Worm (Caenorhabditis elegans) whole organism, L4 larva: ENCODE results near the gene mdt-9.

ENCODE experiments used
- D1046.2 ChIP-seq: fragments of 200-800 bp; sonication (Bioruptor generic); IDR thresholded peaks from 2 replicates; pipeline ENCODE4 v1.3.6; 2022; ENCODE audit warnings: missing genetic modification characterization, missing compliant biosample characterization
- F49E8.2 ChIP-seq: sonication (generic microtip); optimal IDR thresholded peaks from 2 replicates; lab custom pipeline; 2016; ENCODE audit warnings: missing compliant biosample characterization, mild to moderate bottlenecking, missing genetic modification characterization, borderline replicate concordance
- T20F7.1 ChIP-seq: fragments of 200-800 bp; sonication (Bioruptor generic); optimal IDR thresholded peaks from 2 replicates; lab custom pipeline; 2018; ENCODE audit warnings: mild to moderate bottlenecking, missing genetic modification characterization, missing compliant biosample characterization
- T26A8.4 ChIP-seq: fragments of 200-800 bp; sonication (Bioruptor generic); IDR thresholded peaks from 2 replicates; pipeline ENCODE4 v1.3.6; 2022; ENCODE audit warnings: missing genetic modification characterization, missing compliant biosample characterization
- Y105C5A.15 ChIP-seq: fragments of 200-800 bp; sonication (Bioruptor generic); IDR thresholded peaks from 2 replicates; pipeline ENCODE4 v1.3.6; 2022; ENCODE audit warnings: missing genetic modification characterization, missing compliant biosample characterization
- Y48G9A.11 ChIP-seq: fragments of 200-800 bp; sonication (Bioruptor generic); IDR thresholded peaks from 2 replicates; pipeline ENCODE4 v1.3.6; 2022; ENCODE audit warnings: missing genetic modification reagents, missing genetic modification characterization, missing compliant biosample characterization
- Y5F2A.4 ChIP-seq: fragments of 200-800 bp; sonication (Bioruptor generic); optimal IDR thresholded peaks from 2 replicates; lab custom pipeline; 2018; ENCODE audit warnings: mild to moderate bottlenecking, missing genetic modification characterization, missing compliant biosample characterization
- Y75B8A.6 ChIP-seq: fragments of 200-800 bp; sonication (Bioruptor generic); IDR thresholded peaks from 2 replicates; pipeline ENCODE4 v1.3.6; 2022; ENCODE audit warnings: missing genetic modification reagents, missing genetic modification characterization, missing compliant biosample characterization
- ZK546.5 ChIP-seq, 2 experiments: sonication (generic microtip); optimal IDR thresholded peaks; 2 replicates each; lab custom pipeline; 2017; ENCODE audit warnings: missing biosample characterization in 2 of 2, missing genetic modification characterization in 2 of 2
- aha-1 ChIP-seq: fragments of 150-350 bp; peaks from one replicate; lab custom pipeline; 2014; ENCODE audit warnings: missing biosample characterization, missing genetic modification characterization
- aly-2 ChIP-seq: sonication (generic microtip); optimal IDR thresholded peaks from 2 replicates; lab custom pipeline; 2018; ENCODE audit warnings: missing biosample characterization, missing genetic modification characterization
- arid-1 ChIP-seq: fragments of 200-800 bp; sonication (Bioruptor generic); conservative IDR thresholded peaks from 2 replicates; pipeline ENCODE4 v1.3.6; 2022; ENCODE audit warnings: missing genetic modification reagents, missing genetic modification characterization, missing compliant biosample characterization
- ceh-32 ChIP-seq: sonication (generic microtip); optimal IDR thresholded peaks from 2 replicates; lab custom pipeline; 2016; ENCODE audit warnings: mild to moderate bottlenecking, missing genetic modification characterization, missing compliant biosample characterization; ENCODE audit not compliant: poor library complexity
- ceh-82 ChIP-seq: sonication (generic microtip); optimal IDR thresholded peaks from 2 replicates; lab custom pipeline; 2017; ENCODE audit warnings: missing biosample characterization, missing genetic modification characterization
- ces-1 ChIP-seq: fragments of 150-350 bp; sonication (generic microtip); optimal IDR thresholded peaks from 4 replicates; lab custom pipeline; 2014; ENCODE audit warnings: missing biosample characterization, missing genetic modification reagents, missing genetic modification characterization
- ctbp-1 ChIP-seq: fragments of 200-800 bp; sonication (Bioruptor generic); IDR thresholded peaks from 2 replicates; pipeline ENCODE4 v1.3.6; 2022; ENCODE audit warnings: missing genetic modification reagents, missing genetic modification characterization, missing compliant biosample characterization
- daf-19 ChIP-seq: fragments of 200-800 bp; sonication (Bioruptor generic); conservative IDR thresholded peaks from 2 replicates; pipeline ENCODE4 v1.3.6; 2022; ENCODE audit warnings: missing genetic modification characterization, missing compliant biosample characterization
- dmd-6 ChIP-seq: fragments of 200-800 bp; sonication (Bioruptor generic); IDR thresholded peaks from 2 replicates; pipeline ENCODE4 v1.3.6; 2022; ENCODE audit warnings: missing genetic modification reagents, missing genetic modification characterization, missing compliant biosample characterization
- dmd-8 ChIP-seq: fragments of 200-800 bp; sonication (Bioruptor generic); IDR thresholded peaks from 2 replicates; pipeline ENCODE4 v1.3.6; 2022; ENCODE audit warnings: missing genetic modification characterization, missing compliant biosample characterization
- dmd-9 ChIP-seq: fragments of 200-800 bp; sonication (Bioruptor generic); IDR thresholded peaks from 2 replicates; pipeline ENCODE4 v1.3.6; 2022; ENCODE audit warnings: missing genetic modification reagents, missing genetic modification characterization, missing compliant biosample characterization
- egl-43 ChIP-seq: fragments of 200-800 bp; sonication (Bioruptor generic); IDR thresholded peaks from 2 replicates; pipeline ENCODE4 v1.3.6; 2022; ENCODE audit warnings: missing genetic modification reagents, missing genetic modification characterization, missing compliant biosample characterization
- fkh-10 ChIP-seq: fragments of 150-350 bp; optimal IDR thresholded peaks from 2 replicates; lab custom pipeline; 2014; ENCODE audit warnings: missing biosample characterization, missing genetic modification reagents, missing genetic modification characterization
- hif-1 ChIP-seq, 2 experiments: sonication (generic microtip); optimal IDR thresholded peaks; 2 replicates each; lab custom pipeline; 2016 to 2017; ENCODE audit warnings: missing compliant biosample characterization in 2 of 2, missing genetic modification characterization in 2 of 2, missing genetic modification reagents in 2 of 2, missing genotype in 2 of 2, mild to moderate bottlenecking in 1 of 2
- hlh-11 ChIP-seq: fragments of 200-800 bp; sonication (Bioruptor generic); optimal IDR thresholded peaks from 2 replicates; lab custom pipeline; 2018; ENCODE audit warnings: mild to moderate bottlenecking, missing genetic modification characterization, missing compliant biosample characterization
- hlh-30 ChIP-seq: sonication (generic microtip); optimal IDR thresholded peaks from 2 replicates; lab custom pipeline; 2017; ENCODE audit warnings: antibody characterized with exemption, mild to moderate bottlenecking, missing genetic modification characterization, missing compliant biosample characterization; ENCODE audit not compliant: insufficient read depth
- jun-1 ChIP-seq: fragments of 150-350 bp; optimal IDR thresholded peaks from 2 replicates; lab custom pipeline; 2014; ENCODE audit warnings: missing biosample characterization, missing genetic modification reagents, missing genetic modification characterization
- lin-1 ChIP-seq: fragments of 200-800 bp; sonication (Bioruptor generic); IDR thresholded peaks from 2 replicates; pipeline ENCODE4 v1.3.6; 2022; ENCODE audit warnings: missing genetic modification reagents, missing genetic modification characterization, missing compliant biosample characterization
- lsy-2 ChIP-seq, 2 experiments: fragments of 150-350 bp in 1 of 2; sonication (generic microtip) in 1 of 2; optimal IDR thresholded peaks; 2 replicates each; lab custom pipeline; 2014 to 2017; ENCODE audit warnings: missing biosample characterization in 2 of 2, missing genetic modification characterization in 2 of 2
- madf-5 ChIP-seq, 2 experiments: fragments of 200-800 bp; sonication (Bioruptor generic); IDR thresholded peaks; 2 replicates each; pipeline ENCODE4 v1.3.6; 2022; ENCODE audit warnings: missing compliant biosample characterization in 2 of 2, missing genetic modification characterization in 2 of 2
- mep-1 ChIP-seq: fragments of 150-350 bp; sonication (generic microtip); optimal IDR thresholded peaks from 3 replicates; lab custom pipeline; 2014; ENCODE audit warnings: missing biosample characterization, missing genetic modification characterization
- nhr-102 ChIP-seq: sonication (generic microtip); optimal IDR thresholded peaks from 2 replicates; lab custom pipeline; 2016; ENCODE audit warnings: mild to moderate bottlenecking, missing genetic modification characterization, moderate library complexity, missing compliant biosample characterization
- nhr-25 ChIP-seq: sonication (generic microtip); optimal IDR thresholded peaks from 2 replicates; lab custom pipeline; 2017; ENCODE audit warnings: missing genetic modification characterization, mild to moderate bottlenecking, missing compliant biosample characterization, antibody characterized with exemption, moderate library complexity, borderline replicate concordance; ENCODE audit not compliant: insufficient read depth
- nhr-28 ChIP-seq: fragments of 150-350 bp; optimal IDR thresholded peaks from 2 replicates; lab custom pipeline; 2014; ENCODE audit warnings: missing biosample characterization, missing genetic modification characterization
- nhr-41 ChIP-seq: fragments of 200-800 bp; sonication (Bioruptor generic); IDR thresholded peaks from 2 replicates; pipeline ENCODE4 v1.3.6; 2022; ENCODE audit warnings: missing genetic modification reagents, missing genetic modification characterization, missing compliant biosample characterization
- nhr-42 ChIP-seq: fragments of 200-800 bp; sonication (Bioruptor generic); IDR thresholded peaks from 2 replicates; pipeline ENCODE4 v1.3.6; 2022; ENCODE audit warnings: missing genetic modification characterization, missing compliant biosample characterization
- nhr-48 ChIP-seq: sonication (generic microtip); optimal IDR thresholded peaks from 2 replicates; lab custom pipeline; 2016; ENCODE audit warnings: mild to moderate bottlenecking, missing genetic modification characterization, missing compliant biosample characterization
- nhr-6 ChIP-seq: fragments of 150-350 bp; optimal IDR thresholded peaks from 2 replicates; lab custom pipeline; 2014; ENCODE audit warnings: missing biosample characterization, missing genetic modification characterization
- nhr-76 ChIP-seq: fragments of 150-350 bp; optimal IDR thresholded peaks from 2 replicates; lab custom pipeline; 2014; ENCODE audit warnings: missing biosample characterization, missing genetic modification characterization
- nhr-77 ChIP-seq: fragments of 150-350 bp; optimal IDR thresholded peaks from 2 replicates; lab custom pipeline; 2014; ENCODE audit warnings: missing biosample characterization, missing genetic modification characterization
- php-3 ChIP-seq: fragments of 200-800 bp; sonication (Bioruptor generic); IDR thresholded peaks from 2 replicates; pipeline ENCODE4 v1.3.6; 2022; ENCODE audit warnings: missing genetic modification reagents, missing genetic modification characterization, missing compliant biosample characterization
- rbr-2 ChIP-seq: sonication (generic microtip); optimal IDR thresholded peaks from 2 replicates; lab custom pipeline; 2016; ENCODE audit warnings: missing genotype, missing genetic modification characterization, missing compliant biosample characterization
- sdz-12 ChIP-seq: fragments of 200-800 bp; sonication (Bioruptor generic); optimal IDR thresholded peaks from 2 replicates; lab custom pipeline; 2018; ENCODE audit warnings: mild to moderate bottlenecking, missing genetic modification characterization, missing compliant biosample characterization
- snpc-1.2 ChIP-seq: fragments of 200-800 bp; sonication (Bioruptor generic); IDR thresholded peaks from 2 replicates; pipeline ENCODE4 v1.3.6; 2022; ENCODE audit warnings: missing genetic modification reagents, missing genetic modification characterization, missing compliant biosample characterization
- spr-3 ChIP-seq: fragments of 200-800 bp; sonication (Bioruptor generic); optimal IDR thresholded peaks from 2 replicates; lab custom pipeline; 2018; ENCODE audit warnings: mild to moderate bottlenecking, missing genetic modification characterization, missing compliant biosample characterization
- unc-130 ChIP-seq: sonication (generic microtip); optimal IDR thresholded peaks from 2 replicates; lab custom pipeline; 2016; ENCODE audit warnings: missing genetic modification reagents, missing genetic modification characterization, missing compliant biosample characterization
- unc-62 ChIP-seq, 3 experiments: fragments of 150-350 bp in 1 of 3; sonication (generic microtip); optimal IDR thresholded peaks in 2 of 3; peaks in 1 of 3; 1 replicate in 1 of 3; 2 replicates in 2 of 3; lab custom pipeline; 2014 to 2017; ENCODE audit warnings: missing biosample characterization in 3 of 3, missing genetic modification characterization in 3 of 3, missing genetic modification reagents in 3 of 3, missing genotype in 1 of 3
- vab-7 ChIP-seq: fragments of 200-800 bp; sonication (Bioruptor generic); IDR thresholded peaks from 2 replicates; pipeline ENCODE4 v1.3.6; 2022; ENCODE audit warnings: missing genetic modification reagents, missing genetic modification characterization, missing compliant biosample characterization
- zag-1 ChIP-seq: fragments of 150-350 bp; optimal IDR thresholded peaks from 2 replicates; lab custom pipeline; 2014; ENCODE audit warnings: missing biosample characterization, missing genetic modification characterization
- zip-11 ChIP-seq: fragments of 200-800 bp; sonication (Bioruptor generic); IDR thresholded peaks from 2 replicates; pipeline ENCODE4 v1.3.6; 2022; ENCODE audit warnings: missing genetic modification characterization, missing compliant biosample characterization
- ztf-7 ChIP-seq: fragments of 150-350 bp; optimal IDR thresholded peaks from 2 replicates; lab custom pipeline; 2014; ENCODE audit warnings: missing biosample characterization, missing genetic modification characterization

mdt-9 gene

ce11 chrIV:13395255-13395654 is 9.1 kb downstream of the mdt-9 start (continued):
- no peak for TF ChIP-seq ces-1
- peak; percentile 89 for TF ChIP-seq fkh-10
- no peak for TF ChIP-seq nhr-76 (tag; lab: Kevin White, UChicago)
- TF ChIP-seq Y105C5A.15 (GFP tag; lab: Robert Waterston, UW) = no peak
- TF ChIP-seq T20F7.1 (GFP tag; lab: Kevin White, UChicago) = no peak
- TF ChIP-seq zip-11 = no peak
- peak; percentile 100 for TF ChIP-seq aha-1 (tag; lab: Kevin White, UChicago)
- no peak for TF ChIP-seq Y75B8A.6 (GFP tag; lab: Robert Waterston, UW)
- TF ChIP-seq lsy-2 (tag; optimal IDR thresholded peaks at IDR 0.05; lab: Kevin White, UChicago) = peak; percentile 63 to 85
- no peak for TF ChIP-seq Y48G9A.11 (GFP tag; lab: Robert Waterston, UW)
- peak; percentile 95 for TF ChIP-seq nhr-48
- peak; percentile 67 for TF ChIP-seq T26A8.4 (GFP tag; lab: Robert Waterston, UW)
- 0 out of 2 replicates have a peak, but pooled peaks have one; percentile 36 for TF ChIP-seq vab-7
- peak in 1 of 2 experiments; percentile 50 for TF ChIP-seq unc-62 (GFP tag; optimal IDR thresholded peaks at IDR 0.05 in 1 of 2; lab: Kevin White, UChicago)
- no peak for TF ChIP-seq unc-62 (tag; optimal IDR thresholded peaks at IDR 0.05; lab: Kevin White, UChicago)
- peak; percentile 76 for TF ChIP-seq nhr-28 (tag; lab: Kevin White, UChicago)
- no peak for TF ChIP-seq sdz-12
- peak; percentile 97 for TF ChIP-seq hlh-11
- peak; percentile 72 for TF ChIP-seq egl-43 (GFP tag; lab: Robert Waterston, UW)
- TF ChIP-seq nhr-25 (tag; lab: Kevin White, UChicago) = peak; percentile 74
- peak; percentile 96 to 100 for TF ChIP-seq hif-1 (tag; optimal IDR thresholded peaks at IDR 0.05; lab: Kevin White, UChicago)
- peak; percentile 46 for TF ChIP-seq jun-1 (tag; lab: Kevin White, UChicago)
- TF ChIP-seq zag-1 (tag; lab: Kevin White, UChicago) = no peak
- TF ChIP-seq ctbp-1 (GFP tag; lab: Robert Waterston, UW) = peak; percentile 90
- no peak for TF ChIP-seq snpc-1.2 (GFP tag; lab: Robert Waterston, UW)
- TF ChIP-seq aly-2 = no peak
- TF ChIP-seq nhr-102 = peak; percentile 65
- TF ChIP-seq dmd-9 = no peak
- peak; percentile 70 for TF ChIP-seq nhr-77
- peak; percentile 6 for TF ChIP-seq spr-3 (GFP tag; lab: Kevin White, UChicago)
- peak; percentile 94 for TF ChIP-seq lin-1
- TF ChIP-seq dmd-6 (GFP tag; lab: Robert Waterston, UW) = peak; percentile 98
- TF ChIP-seq hlh-30 (tag; lab: Kevin White, UChicago) = peak; percentile 95
- TF ChIP-seq php-3 (GFP tag; lab: Robert Waterston, UW) = peak; percentile 68
- TF ChIP-seq unc-130 (GFP tag; lab: Kevin White, UChicago) = no peak
- TF ChIP-seq nhr-6 (tag; lab: Kevin White, UChicago) = peak; percentile 82
- peak; percentile 56; the same call in 1 of the 2 replicates for TF ChIP-seq nhr-42 (GFP tag; lab: Robert Waterston, UW)
- no peak for TF ChIP-seq ZK546.5 (tag; optimal IDR thresholded peaks at IDR 0.05; lab: Kevin White, UChicago)
- peak; percentile 81 for TF ChIP-seq rbr-2 (tag; lab: Kevin White, UChicago)
- no peak for TF ChIP-seq ceh-82 (tag; lab: Kevin White, UChicago)
- TF ChIP-seq mep-1 (tag; lab: Kevin White, UChicago) = peak; percentile 85
- TF ChIP-seq arid-1 = 0 out of 2 replicates have a peak, but pooled peaks have one; percentile 37
- TF ChIP-seq daf-19 (GFP tag; lab: Robert Waterston, UW) = no peak
- TF ChIP-seq dmd-8 (GFP tag; lab: Robert Waterston, UW) = 0 out of 2 replicates have a peak, but pooled peaks have one; percentile 50
- TF ChIP-seq D1046.2 = 0 out of 2 replicates have a peak, but pooled peaks have one; percentile 4
- TF ChIP-seq F49E8.2 = no peak
- TF ChIP-seq ztf-7 (tag; lab: Kevin White, UChicago) = peak; percentile 93
- TF ChIP-seq nhr-41 (GFP tag; lab: Robert Waterston, UW) = no peak
- 0 out of 4 replicates have a peak, but pooled peaks of 1 of the 2 experiments have one; percentile 70 for TF ChIP-seq madf-5 (GFP tag; IDR thresholded peaks at IDR 0.05; lab: Robert Waterston, UW)
- no peak for TF ChIP-seq ceh-32 (tag; lab: Kevin White, UChicago)
- no peak for TF ChIP-seq Y5F2A.4 (GFP tag; lab: Kevin White, UChicago)
